Worm (Caenorhabditis elegans) whole organism, L4 larva: ENCODE results near the gene B0495.9.

ENCODE experiments used
- ama-1 ChIP-seq: fragments of 150-350 bp; optimal IDR thresholded peaks from 2 replicates; lab custom pipeline; 2014; ENCODE audit warnings: inconsistent platforms, mixed read lengths
- duxl-1 ChIP-seq: sonication (generic microtip); optimal IDR thresholded peaks from 2 replicates; lab custom pipeline; 2016; ENCODE audit warnings: mild to moderate bottlenecking, missing genetic modification characterization, moderate library complexity, missing compliant biosample characterization; ENCODE audit not compliant: poor library complexity
- lin-29 ChIP-seq: fragments of 200-800 bp; sonication (Bioruptor generic); IDR thresholded peaks from 2 replicates; pipeline ENCODE4 v1.3.6; 2022; ENCODE audit warnings: missing genetic modification reagents, missing genetic modification characterization, missing compliant biosample characterization
- lin-39 ChIP-seq: fragments of 150-350 bp; optimal IDR thresholded peaks from 2 replicates; lab custom pipeline; 2014; ENCODE audit warnings: missing biosample characterization, missing genetic modification reagents, missing genetic modification characterization
- nhr-237 ChIP-seq: sonication (generic microtip); optimal IDR thresholded peaks from 2 replicates; lab custom pipeline; 2017; ENCODE audit warnings: missing biosample characterization, missing genetic modification characterization
- nhr-28 ChIP-seq: fragments of 150-350 bp; optimal IDR thresholded peaks from 2 replicates; lab custom pipeline; 2014; ENCODE audit warnings: missing biosample characterization, missing genetic modification characterization
- spr-1 ChIP-seq: sonication (generic microtip); optimal IDR thresholded peaks from 2 replicates; lab custom pipeline; 2016; ENCODE audit warnings: mild to moderate bottlenecking, missing genetic modification characterization, missing compliant biosample characterization
- unc-39 ChIP-seq: sonication (generic microtip); optimal IDR thresholded peaks from 2 replicates; lab custom pipeline; 2017; ENCODE audit warnings: missing biosample characterization, missing genetic modification characterization

- no peak for TF ChIP-seq nhr-28
- no peak for TF ChIP-seq spr-1 (tag; lab: Kevin White, UChicago)
- no peak for TF ChIP-seq lin-39 (tag; lab: Kevin White, UChicago)
- TF ChIP-seq lin-29 = no peak
- TF ChIP-seq ama-1 (lab: Kevin White, UChicago) = no peak
- TF ChIP-seq duxl-1 (tag; lab: Kevin White, UChicago) = no peak
- no peak for TF ChIP-seq nhr-237 (tag; lab: Kevin White, UChicago)
- no peak for TF ChIP-seq unc-39 (tag; lab: Kevin White, UChicago)
Measured at ce11 chrII:7666338-7666737, 42.2 kb downstream of the B0495.9 start.
